Worm (Caenorhabditis elegans): Measurements from ENCODE around the gene F41E6.12.
A peak's percentile ranks its signal among the peaks of the same experiment; 100 is the strongest.

The F41E6.12 gene

ce11 chrV:8635575-8635974, 6.6 kb upstream of the F41E6.12 start, which contains the start of gene oac-29:
Gene oac-29 (minus strand): TSS chrV:8635675.
- no peak for TF ChIP-seq him-1 (tag; optimal IDR thresholded peaks at IDR 0.05)
- no peak for TF ChIP-seq W03F9.2 (tag; optimal IDR thresholded peaks at IDR 0.05)
- TF ChIP-seq dao-5 (tag; optimal IDR thresholded peaks at IDR 0.05) = no peak

- no peak for TF ChIP-seq dao-5 (tag; optimal IDR thresholded peaks at IDR 0.05)
- no peak for TF ChIP-seq W03F9.2 (tag; optimal IDR thresholded peaks at IDR 0.05)
- TF ChIP-seq him-1 (tag; optimal IDR thresholded peaks at IDR 0.05) = no peak
Measured at ce11 chrV:8632788-8633187, 3.9 kb upstream of the F41E6.12 start.

DNA sequence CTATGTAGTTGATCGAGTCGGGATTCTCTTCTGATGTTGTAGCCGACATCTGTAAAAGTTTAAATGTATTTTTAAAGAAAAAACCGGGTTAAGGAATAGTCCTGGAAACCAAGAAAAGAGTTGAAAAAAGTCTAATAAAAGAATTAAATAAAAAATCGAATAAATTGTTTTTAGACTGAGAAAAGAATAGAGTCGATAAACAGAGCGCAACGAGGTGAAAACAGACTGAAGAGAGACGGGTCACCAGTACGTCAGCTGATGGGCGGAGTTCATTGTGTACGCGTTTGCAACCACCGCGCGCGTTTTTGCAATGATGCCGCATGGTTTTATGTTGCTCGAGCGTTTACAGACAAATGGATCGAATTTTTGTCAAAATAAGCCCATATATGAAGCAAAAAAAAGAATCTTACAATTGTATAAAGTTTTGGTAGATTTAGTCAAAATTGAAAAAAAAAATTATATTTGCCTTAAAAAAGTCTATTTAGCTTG, 2.4 kb upstream of the F41E6.12 start, which contains the start of gene atg-18:
Gene atg-18 (minus strand): TSS at position 51 of the 489 bp plus-strand sequence.
- TF ChIP-seq dao-5 (tag; optimal IDR thresholded peaks at IDR 0.05) (no peak), W03F9.2 (tag; optimal IDR thresholded peaks at IDR 0.05) (peak; percentile 47)

- no peak for TF ChIP-seq him-1 (tag; optimal IDR thresholded peaks at IDR 0.05)
Measured at ce11 chrV:8627580-8627979, 1.3 kb downstream of the F41E6.12 start.

ce11 chrV:8626406-8626805, 2.5 kb downstream of the F41E6.12 start:
- TF ChIP-seq dao-5 (tag; optimal IDR thresholded peaks at IDR 0.05) (no peak), W03F9.2 (tag; optimal IDR thresholded peaks at IDR 0.05) (no peak), him-1 (tag; optimal IDR thresholded peaks at IDR 0.05) (no peak)

DNA sequence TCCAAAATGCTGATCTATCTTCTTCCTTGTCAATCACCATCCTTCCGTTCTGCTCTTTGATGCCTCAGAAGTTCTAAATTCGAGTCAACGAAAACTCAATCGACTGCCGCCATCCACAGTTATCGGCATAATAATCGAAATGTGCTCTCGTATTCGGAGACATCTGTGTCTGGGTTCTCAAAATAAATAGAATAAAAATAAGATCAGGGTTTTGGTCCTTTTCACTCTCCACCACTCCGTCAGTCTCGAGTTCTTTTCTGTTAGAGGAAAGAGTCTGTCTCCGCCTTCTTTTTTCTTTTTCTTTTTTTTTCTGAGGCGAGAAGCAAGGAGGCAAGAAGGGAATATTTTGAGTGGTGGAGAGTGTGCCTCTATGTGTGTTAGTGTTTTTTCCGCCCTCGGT, 5.2 kb downstream of the F41E6.12 start, which contains the start of gene F41E6.17:
Gene F41E6.17 (plus strand): TSS at position 348 of the 400 bp plus-strand sequence.
- TF ChIP-seq W03F9.2 (tag; optimal IDR thresholded peaks at IDR 0.05) (no peak), dao-5 (tag; optimal IDR thresholded peaks at IDR 0.05) (no peak), him-1 (tag; optimal IDR thresholded peaks at IDR 0.05) (no peak)

DNA sequence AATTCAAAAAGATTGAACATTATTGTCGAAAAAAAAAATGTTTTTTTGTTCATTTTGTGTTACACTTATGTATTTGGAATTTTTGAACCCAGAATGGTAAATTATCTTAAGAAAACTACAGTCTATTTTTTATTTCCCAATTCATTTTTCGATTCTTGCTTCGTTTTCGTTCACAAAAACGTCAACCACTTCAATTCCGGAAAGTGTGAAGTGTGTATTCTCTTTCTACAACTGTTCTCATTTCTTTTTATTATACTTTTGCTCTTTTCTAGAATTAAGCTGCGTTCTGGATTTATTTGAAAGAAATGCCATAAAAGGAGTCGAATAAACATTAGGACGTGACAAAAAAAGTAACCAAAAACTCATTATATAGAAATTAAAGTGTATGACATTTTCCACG, 6.6 kb downstream of the F41E6.12 start, which contains the start of gene F41E6.1:
Gene F41E6.1 (plus strand): TSS at position 301 of the 400 bp plus-strand sequence.
- TF ChIP-seq him-1 (tag; optimal IDR thresholded peaks at IDR 0.05) = no peak

ce11 chrV:8621213-8621612, 7.7 kb downstream of the F41E6.12 start, which contains the start of gene idpc-2:
Gene idpc-2 (minus strand): TSS chrV:8621313.
- TF ChIP-seq him-1 (tag; optimal IDR thresholded peaks at IDR 0.05) (no peak), W03F9.2 (tag; optimal IDR thresholded peaks at IDR 0.05) (no peak), dao-5 (tag; optimal IDR thresholded peaks at IDR 0.05) (no peak)

DNA sequence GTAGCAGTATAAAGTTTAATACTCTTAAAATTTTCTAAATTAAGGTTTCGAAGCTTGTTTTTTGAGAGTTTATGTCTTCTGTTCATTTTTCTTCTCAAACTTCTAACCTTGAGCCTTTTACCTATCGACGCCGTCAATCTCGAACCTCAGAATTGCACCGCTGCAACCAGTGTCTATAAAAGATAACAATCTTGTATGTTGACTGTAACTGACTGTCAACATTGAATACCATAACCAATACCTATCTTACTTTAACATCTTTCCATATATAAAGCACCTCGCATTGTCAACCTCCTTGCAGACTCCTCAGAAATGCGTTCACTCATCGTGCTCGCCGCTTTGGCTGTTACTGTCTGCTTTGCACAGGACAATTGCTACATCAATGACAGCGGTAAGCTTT, 10.2 kb downstream of the F41E6.12 start, which contains the start of gene grd-5:
Gene grd-5 (plus strand): TSS at position 295 of the 400 bp plus-strand sequence.
- TF ChIP-seq him-1 (tag; optimal IDR thresholded peaks at IDR 0.05) (no peak), W03F9.2 (tag; optimal IDR thresholded peaks at IDR 0.05) (no peak), dao-5 (tag; optimal IDR thresholded peaks at IDR 0.05) (no peak)

ce11 chrV:8615711-8616110, 13.2 kb downstream of the F41E6.12 start:
- TF ChIP-seq dao-5 (tag; optimal IDR thresholded peaks at IDR 0.05) (no peak), W03F9.2 (tag; optimal IDR thresholded peaks at IDR 0.05) (no peak), him-1 (tag; optimal IDR thresholded peaks at IDR 0.05) (no peak)

DNA sequence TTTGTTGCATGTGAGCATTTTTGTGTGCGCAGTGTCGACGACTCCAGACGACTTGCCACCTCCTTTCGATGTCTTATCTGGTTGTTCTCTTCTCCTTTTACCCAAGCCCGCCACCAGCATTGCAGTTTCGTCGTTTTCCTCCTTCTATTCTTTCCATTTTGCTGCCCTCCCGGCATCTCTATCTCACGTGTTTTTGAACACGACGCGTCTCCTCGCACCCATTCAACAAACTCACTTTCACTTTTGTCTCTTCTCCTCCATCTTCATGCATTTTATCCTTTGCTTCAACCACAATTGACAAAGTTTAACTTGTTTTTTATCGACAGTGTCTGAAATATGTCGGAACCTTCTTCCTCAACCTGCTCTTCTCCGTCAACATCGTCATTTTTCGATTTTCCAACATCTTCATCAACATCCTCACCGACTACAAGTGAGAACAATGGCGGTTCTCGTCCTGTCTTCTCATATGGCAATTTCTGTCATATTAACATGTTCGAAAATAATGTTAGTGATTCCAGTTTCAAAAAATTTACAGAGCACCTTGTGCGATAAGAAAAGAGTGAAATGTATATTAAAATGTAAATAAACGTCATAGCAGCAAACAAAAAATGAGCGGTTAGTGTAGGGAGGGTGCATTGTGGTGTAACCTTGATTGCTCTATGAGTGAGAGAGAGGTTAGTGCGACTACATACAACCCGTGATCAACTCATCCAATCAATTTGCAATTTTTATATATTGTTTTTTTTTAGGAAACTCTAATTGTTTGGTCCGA, 18.1 kb downstream of the F41E6.12 start, which contains the start of gene fip-4:
Gene fip-4 (minus strand): TSS at position 636 of the 772 bp plus-strand sequence.
- TF ChIP-seq dao-5 (tag; optimal IDR thresholded peaks at IDR 0.05) = no peak
- no peak for TF ChIP-seq W03F9.2 (tag; optimal IDR thresholded peaks at IDR 0.05)
- TF ChIP-seq him-1 (tag; optimal IDR thresholded peaks at IDR 0.05) = no peak

- TF ChIP-seq dao-5 (tag; optimal IDR thresholded peaks at IDR 0.05) = no peak
- TF ChIP-seq W03F9.2 (tag; optimal IDR thresholded peaks at IDR 0.05) = no peak
- no peak for TF ChIP-seq him-1 (tag; optimal IDR thresholded peaks at IDR 0.05)
Measured at ce11 chrV:8609776-8610529, 19.0 kb downstream of the F41E6.12 start.

- TF ChIP-seq dao-5 (tag; optimal IDR thresholded peaks at IDR 0.05) (no peak), him-1 (tag; optimal IDR thresholded peaks at IDR 0.05) (no peak), W03F9.2 (tag; optimal IDR thresholded peaks at IDR 0.05) (no peak)
Measured at ce11 chrV:8608483-8608882, 20.4 kb downstream of the F41E6.12 start.

- TF ChIP-seq dao-5 (tag; optimal IDR thresholded peaks at IDR 0.05) (no peak), him-1 (tag; optimal IDR thresholded peaks at IDR 0.05) (no peak), W03F9.2 (tag; optimal IDR thresholded peaks at IDR 0.05) (no peak)
Measured at ce11 chrV:8607353-8607850, 21.5 kb downstream of the F41E6.12 start, which contains the start of gene smk-1. Gene smk-1 (plus strand): TSS chrV:8607800.
